Worm (Caenorhabditis elegans): ENCODE data around the gene nas-25.

DNA sequence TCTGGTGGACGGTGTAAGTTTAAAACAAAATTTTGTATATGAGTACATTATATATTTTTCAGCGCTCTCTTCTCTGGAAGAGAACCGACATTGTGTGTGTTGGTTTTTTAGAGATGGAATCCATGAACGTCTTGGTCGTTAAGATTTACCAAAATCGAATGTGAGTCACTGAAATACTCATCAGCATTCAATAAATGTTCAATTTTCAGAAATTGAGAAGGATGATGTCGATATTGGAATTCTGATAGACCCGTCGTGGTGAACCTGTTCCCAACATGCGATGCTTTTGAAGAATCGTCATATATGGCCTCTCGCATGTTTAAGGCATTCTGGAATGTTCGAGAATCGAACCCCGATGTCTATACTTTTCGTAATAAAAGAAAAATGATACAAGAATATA lies 37.1 kb upstream of the nas-25 start:
- no peak for TF ChIP-seq ref-1 (GFP tag; conservative IDR thresholded peaks at IDR 0.05)
- no peak for TF ChIP-seq flt-1 (GFP tag; IDR thresholded peaks at IDR 0.05)

Data from whole organism, midembryonic.